Worm (Caenorhabditis elegans) whole organism, L1 larva: ENCODE measurements around the gene C27F2.10.

Experiments used
- C04F5.9 ChIP-seq: sonication (generic microtip); optimal IDR thresholded peaks from 2 replicates; lab custom pipeline; 2016; ENCODE audit warnings: missing genetic modification characterization, missing compliant biosample characterization
- C16A3.4 ChIP-seq: fragments of 150-350 bp; optimal IDR thresholded peaks from 2 replicates; lab custom pipeline; 2014; ENCODE audit warnings: missing biosample characterization, missing genetic modification characterization
- C34B4.2 ChIP-seq: sonication (generic microtip); optimal IDR thresholded peaks from 2 replicates; lab custom pipeline; 2017; ENCODE audit warnings: mild to moderate bottlenecking, missing genetic modification characterization, missing compliant biosample characterization
- F16B12.6 ChIP-seq: fragments of 150-350 bp; optimal IDR thresholded peaks from 2 replicates; lab custom pipeline; 2014; ENCODE audit warnings: missing biosample characterization, missing genetic modification characterization
- Y116A8C.19 ChIP-seq: sonication (generic microtip); optimal IDR thresholded peaks from 2 replicates; lab custom pipeline; 2016; ENCODE audit warnings: missing compliant biosample characterization, missing genetic modification characterization, borderline replicate concordance
- aha-1 ChIP-seq: fragments of 150-350 bp; optimal IDR thresholded peaks from 2 replicates; lab custom pipeline; 2014; ENCODE audit warnings: missing biosample characterization, missing genetic modification characterization
- aly-2 ChIP-seq: fragments of 150-350 bp; optimal IDR thresholded peaks from 2 replicates; lab custom pipeline; 2014; ENCODE audit warnings: missing biosample characterization, missing genetic modification characterization
- ama-1 ChIP-seq: fragments of 150-350 bp; optimal IDR thresholded peaks from 2 replicates; lab custom pipeline; 2014
- blmp-1 ChIP-seq: fragments of 150-350 bp; optimal IDR thresholded peaks from 2 replicates; lab custom pipeline; 2014; ENCODE audit warnings: missing biosample characterization, missing genetic modification characterization
- ceh-8 ChIP-seq: fragments of 200-800 bp; sonication (Bioruptor generic); optimal IDR thresholded peaks from 2 replicates; lab custom pipeline; 2018; ENCODE audit warnings: mild to moderate bottlenecking, missing genetic modification characterization, moderate library complexity, missing compliant biosample characterization
- ceh-82 ChIP-seq, 3 experiments: fragments of 150-350 bp in 1 of 3; sonication (generic microtip) in 2 of 3; optimal IDR thresholded peaks; 2 replicates each; lab custom pipeline; 2014 to 2017; ENCODE audit warnings: missing biosample characterization in 3 of 3, missing genetic modification characterization in 3 of 3
- ceh-88 ChIP-seq: fragments of 200-800 bp; sonication (Bioruptor generic); IDR thresholded peaks from 2 replicates; pipeline ENCODE4 v1.3.6; 2022; ENCODE audit warnings: missing genetic modification characterization, missing compliant biosample characterization
- dpl-1 ChIP-seq, 3 experiments: fragments of 150-350 bp in 2 of 3; sonication (generic microtip) in 1 of 3; optimal IDR thresholded peaks; 2 replicates each; lab custom pipeline; 2014 to 2017; ENCODE audit warnings: missing biosample characterization in 3 of 3, missing genetic modification characterization in 3 of 3, missing genetic modification reagents in 3 of 3
- dsc-1 ChIP-seq: sonication (generic microtip); optimal IDR thresholded peaks from 2 replicates; lab custom pipeline; 2016; ENCODE audit warnings: mild to moderate bottlenecking, missing genetic modification characterization, missing compliant biosample characterization
- ets-5 ChIP-seq: fragments of 200-800 bp; sonication (Bioruptor generic); IDR thresholded peaks from 2 replicates; pipeline ENCODE4 v1.3.6; 2022; ENCODE audit warnings: missing genetic modification characterization, missing compliant biosample characterization
- fkh-4 ChIP-seq: sonication (generic microtip); optimal IDR thresholded peaks from 2 replicates; lab custom pipeline; 2016; ENCODE audit warnings: missing compliant biosample characterization, missing genetic modification characterization, borderline replicate concordance
- fkh-8 ChIP-seq: sonication (generic microtip); optimal IDR thresholded peaks from 2 replicates; lab custom pipeline; 2016; ENCODE audit warnings: mild to moderate bottlenecking, missing genetic modification characterization, missing compliant biosample characterization
- fos-1 ChIP-seq: fragments of 150-350 bp; optimal IDR thresholded peaks from 2 replicates; lab custom pipeline; 2014; ENCODE audit warnings: missing biosample characterization, missing genetic modification characterization
- grh-1 ChIP-seq: fragments of 200-800 bp; sonication (Bioruptor generic); IDR thresholded peaks from 2 replicates; pipeline ENCODE4 v1.3.6; 2022; ENCODE audit warnings: missing genetic modification reagents, missing genetic modification characterization, missing compliant biosample characterization
- hlh-17 ChIP-seq: fragments of 200-800 bp; sonication (Bioruptor generic); optimal IDR thresholded peaks from 2 replicates; lab custom pipeline; 2018; ENCODE audit warnings: missing genetic modification characterization, mild to moderate bottlenecking, missing compliant biosample characterization, moderate library complexity, borderline replicate concordance
- hlh-4 ChIP-seq: sonication (generic microtip); optimal IDR thresholded peaks from 2 replicates; lab custom pipeline; 2016; ENCODE audit warnings: mild to moderate bottlenecking, missing genetic modification characterization, missing compliant biosample characterization
- irx-1 ChIP-seq: sonication (generic microtip); optimal IDR thresholded peaks from 2 replicates; lab custom pipeline; 2016; ENCODE audit warnings: missing genetic modification characterization, missing compliant biosample characterization
- isw-1 ChIP-seq: fragments of 200-800 bp; sonication (Bioruptor generic); IDR thresholded peaks from 2 replicates; pipeline ENCODE4 v1.3.6; 2022; ENCODE audit warnings: missing genetic modification characterization, missing compliant biosample characterization
- lin-15B ChIP-seq: fragments of 150-350 bp; sonication (generic microtip); optimal IDR thresholded peaks from 3 replicates; lab custom pipeline; 2014; ENCODE audit warnings: missing biosample characterization, missing genetic modification characterization
- lsy-2 ChIP-seq, 2 experiments: fragments of 150-350 bp; optimal IDR thresholded peaks; 2 replicates each; lab custom pipeline; 2014; ENCODE audit warnings: missing biosample characterization in 2 of 2, missing genetic modification characterization in 2 of 2
- mab-9 ChIP-seq: fragments of 200-800 bp; sonication (Bioruptor generic); IDR thresholded peaks from 2 replicates; pipeline ENCODE4 v1.3.6; 2022; ENCODE audit warnings: missing genetic modification reagents, missing genetic modification characterization, missing compliant biosample characterization
- mef-2 ChIP-seq: fragments of 150-350 bp; optimal IDR thresholded peaks from 2 replicates; lab custom pipeline; 2014; ENCODE audit warnings: missing biosample characterization, missing genetic modification characterization
- mep-1 ChIP-seq: fragments of 150-350 bp; optimal IDR thresholded peaks from 2 replicates; lab custom pipeline; 2014; ENCODE audit warnings: missing biosample characterization, missing genetic modification characterization
- nhr-11 ChIP-seq: fragments of 150-350 bp; optimal IDR thresholded peaks from 2 replicates; lab custom pipeline; 2014; ENCODE audit warnings: missing biosample characterization, missing genetic modification characterization
- nhr-12 ChIP-seq: sonication (generic microtip); optimal IDR thresholded peaks from 2 replicates; lab custom pipeline; 2017; ENCODE audit warnings: missing biosample characterization, missing genetic modification characterization
- nhr-19 ChIP-seq: fragments of 200-800 bp; sonication (Bioruptor generic); conservative IDR thresholded peaks from 2 replicates; pipeline ENCODE4 v1.3.6; 2022; ENCODE audit warnings: missing genetic modification characterization, missing compliant biosample characterization
- nhr-28 ChIP-seq: fragments of 150-350 bp; optimal IDR thresholded peaks from 2 replicates; lab custom pipeline; 2014; ENCODE audit warnings: missing biosample characterization, missing genetic modification characterization
- nhr-47 ChIP-seq: sonication (generic microtip); optimal IDR thresholded peaks from 2 replicates; lab custom pipeline; 2016; ENCODE audit warnings: mild to moderate bottlenecking, missing genetic modification characterization, moderate library complexity, missing compliant biosample characterization
- nhr-77 ChIP-seq: fragments of 150-350 bp; optimal IDR thresholded peaks from 2 replicates; lab custom pipeline; 2014; ENCODE audit warnings: missing biosample characterization, missing genetic modification characterization
- nhr-84 ChIP-seq: sonication (generic microtip); optimal IDR thresholded peaks from 2 replicates; lab custom pipeline; 2017; ENCODE audit warnings: missing biosample characterization, missing genetic modification characterization
- nhr-85 ChIP-seq: sonication (generic microtip); peaks from one replicate; lab custom pipeline; 2016; ENCODE audit warnings: missing genetic modification characterization, inconsistent platforms, missing compliant biosample characterization
- nhr-90 ChIP-seq: sonication (generic microtip); optimal IDR thresholded peaks from 2 replicates; lab custom pipeline; 2016; ENCODE audit warnings: mild to moderate bottlenecking, missing genetic modification characterization, missing compliant biosample characterization; ENCODE audit not compliant: poor library complexity
- pax-3 ChIP-seq: fragments of 200-800 bp; sonication (Bioruptor generic); optimal IDR thresholded peaks from 2 replicates; lab custom pipeline; 2018; ENCODE audit warnings: mild to moderate bottlenecking, missing genetic modification characterization, moderate library complexity, missing compliant biosample characterization
- pqm-1 ChIP-seq: sonication (generic microtip); optimal IDR thresholded peaks from 3 replicates; lab custom pipeline; 2017; ENCODE audit warnings: missing biosample characterization, missing genetic modification characterization
- rnt-1 ChIP-seq: sonication (generic microtip); optimal IDR thresholded peaks from 2 replicates; lab custom pipeline; 2016; ENCODE audit warnings: mild to moderate bottlenecking, missing genetic modification characterization, moderate library complexity, missing compliant biosample characterization
- snpc-4 ChIP-seq: fragments of 150-350 bp; optimal IDR thresholded peaks from 2 replicates; lab custom pipeline; 2014; ENCODE audit warnings: missing biosample characterization, missing genetic modification characterization
- sox-4 ChIP-seq: sonication (generic microtip); optimal IDR thresholded peaks from 2 replicates; lab custom pipeline; 2016; ENCODE audit warnings: missing genetic modification characterization, missing compliant biosample characterization
- swsn-7 ChIP-seq: sonication (generic microtip); optimal IDR thresholded peaks from 2 replicates; lab custom pipeline; 2016; ENCODE audit warnings: missing genetic modification characterization, missing compliant biosample characterization
- tbx-2 ChIP-seq: sonication (generic microtip); optimal IDR thresholded peaks from 2 replicates; lab custom pipeline; 2016; ENCODE audit warnings: missing genetic modification characterization, missing compliant biosample characterization
- unc-62 ChIP-seq: fragments of 150-350 bp; optimal IDR thresholded peaks from 2 replicates; lab custom pipeline; 2014; ENCODE audit warnings: missing biosample characterization, missing genetic modification reagents, missing genetic modification characterization
- unc-98 ChIP-seq: fragments of 200-800 bp; sonication (Bioruptor generic); IDR thresholded peaks from 2 replicates; pipeline ENCODE4 v1.3.6; 2022; ENCODE audit warnings: missing genetic modification characterization, missing compliant biosample characterization
- vab-15 ChIP-seq: sonication (generic microtip); optimal IDR thresholded peaks from 2 replicates; lab custom pipeline; 2017; ENCODE audit warnings: missing genotype, mild to moderate bottlenecking, missing genetic modification characterization, missing compliant biosample characterization
- xbp-1 ChIP-seq: sonication (generic microtip); optimal IDR thresholded peaks from 2 replicates; lab custom pipeline; 2016; ENCODE audit warnings: missing genetic modification characterization, missing compliant biosample characterization
- zag-1 ChIP-seq: fragments of 150-350 bp; optimal IDR thresholded peaks from 2 replicates; lab custom pipeline; 2014; ENCODE audit warnings: missing biosample characterization, missing genetic modification characterization
- zip-4 ChIP-seq: fragments of 200-800 bp; sonication (Bioruptor generic); optimal IDR thresholded peaks from 2 replicates; lab custom pipeline; 2018; ENCODE audit warnings: mild to moderate bottlenecking, missing genetic modification characterization, moderate library complexity, missing compliant biosample characterization
- ztf-4 ChIP-seq: fragments of 150-350 bp; optimal IDR thresholded peaks from 2 replicates; lab custom pipeline; 2014; ENCODE audit warnings: missing biosample characterization, missing genetic modification characterization

Gene C27F2.10

ce11 chrIII:5025136-5025629 is 38.5 kb upstream of the C27F2.10 start (continued):
- peak; percentile 31 for TF ChIP-seq zip-4 (GFP tag; lab: Kevin White, UChicago)
- TF ChIP-seq pax-3 (tag; lab: Kevin White, UChicago): peak; percentile 32
- no peak for TF ChIP-seq Y116A8C.19 (tag; lab: Kevin White, UChicago)
- peak; percentile 86 for TF ChIP-seq ztf-4 (tag; lab: Kevin White, UChicago)
- peak; percentile 36; the same call in 1 of the 2 replicates for TF ChIP-seq grh-1 (GFP tag; lab: Robert Waterston, UW)
- TF ChIP-seq rnt-1: peak; percentile 34
- TF ChIP-seq mep-1: peak; percentile 49
- TF ChIP-seq fos-1: no peak

ce11 chrIII:5024393-5024964 is 37.8 kb upstream of the C27F2.10 start, which contains the start of gene pcf-11:
Gene pcf-11 (plus strand): TSS chrIII:5024914.
- TF ChIP-seq swsn-7: peak; percentile 51
- peak; percentile 53 for TF ChIP-seq ama-1 (lab: Kevin White, UChicago)
- peak; percentile 53 for TF ChIP-seq xbp-1
- no peak for TF ChIP-seq lin-15B (tag; lab: Kevin White, UChicago)
- no peak for TF ChIP-seq mab-9 (GFP tag; lab: Robert Waterston, UW)
- TF ChIP-seq zag-1 (tag; lab: Kevin White, UChicago): no peak
- TF ChIP-seq dsc-1 (tag; lab: Kevin White, UChicago): peak; percentile 25
- TF ChIP-seq ztf-4 (tag; lab: Kevin White, UChicago): no peak
- no peak for TF ChIP-seq hlh-4
- TF ChIP-seq nhr-90 (tag; lab: Kevin White, UChicago): peak; percentile 36
- TF ChIP-seq nhr-85 (tag; lab: Kevin White, UChicago): no peak
- no peak for TF ChIP-seq pqm-1 (tag; lab: Kevin White, UChicago)
- TF ChIP-seq unc-62 (GFP tag; lab: Kevin White, UChicago): no peak
- no peak for TF ChIP-seq hlh-17 (GFP tag; lab: Kevin White, UChicago)
- peak; percentile 13 for TF ChIP-seq blmp-1 (tag; lab: Kevin White, UChicago)
- peak; percentile 51 to 63 (median 55) for TF ChIP-seq dpl-1 (GFP tag; optimal IDR thresholded peaks at IDR 0.05; lab: Kevin White, UChicago)
- TF ChIP-seq unc-98 (GFP tag; lab: Robert Waterston, UW): no peak
- TF ChIP-seq aly-2 (tag; lab: Kevin White, UChicago): no peak
- TF ChIP-seq ceh-88: no peak
- TF ChIP-seq nhr-77 (tag; lab: Kevin White, UChicago): peak; percentile 60
- TF ChIP-seq irx-1: peak; percentile 9
- no peak for TF ChIP-seq nhr-28 (tag; lab: Kevin White, UChicago)
- no peak for TF ChIP-seq C04F5.9 (tag; lab: Kevin White, UChicago)
- peak; percentile 63 for TF ChIP-seq rnt-1
- no peak for TF ChIP-seq ets-5 (GFP tag; lab: Robert Waterston, UW)
- TF ChIP-seq nhr-47 (tag; lab: Kevin White, UChicago): peak; percentile 47
- TF ChIP-seq C16A3.4: peak; percentile 34
- no peak for TF ChIP-seq nhr-11 (tag; lab: Kevin White, UChicago)
- TF ChIP-seq fkh-4 (tag; lab: Kevin White, UChicago): no peak
- TF ChIP-seq fos-1: peak; percentile 15
- peak; percentile 40 for TF ChIP-seq fkh-8 (tag; lab: Kevin White, UChicago)
- no peak for TF ChIP-seq vab-15 (tag; lab: Kevin White, UChicago)
- TF ChIP-seq nhr-12 (tag; lab: Kevin White, UChicago): no peak
- no peak for TF ChIP-seq nhr-84
- peak; percentile 41; the same call in 1 of the 2 replicates for TF ChIP-seq nhr-19
- TF ChIP-seq F16B12.6 (tag; lab: Kevin White, UChicago): peak; percentile 35
- peak; percentile 56 for TF ChIP-seq isw-1
- TF ChIP-seq ceh-82 (tag; optimal IDR thresholded peaks at IDR 0.05; lab: Kevin White, UChicago): peak; percentile 24 to 84 (median 40)
- peak; percentile 45 for TF ChIP-seq tbx-2 (tag; lab: Kevin White, UChicago)
- no peak for TF ChIP-seq ceh-8 (GFP tag; lab: Kevin White, UChicago)
- TF ChIP-seq C34B4.2 (tag; lab: Kevin White, UChicago): no peak
- TF ChIP-seq aha-1 (tag; lab: Kevin White, UChicago): no peak
- no peak for TF ChIP-seq mef-2
- TF ChIP-seq lsy-2 (tag; optimal IDR thresholded peaks at IDR 0.05; lab: Kevin White, UChicago): peak; percentile 43 to 78
- TF ChIP-seq sox-4 (tag; lab: Kevin White, UChicago): no peak
- TF ChIP-seq snpc-4: no peak
- no peak for TF ChIP-seq pax-3 (tag; lab: Kevin White, UChicago)
